Fruit fly (Drosophila melanogaster): ENCODE results near the gene Jupiter.
A peak's percentile ranks its signal among the peaks of the same experiment; 100 is the strongest.

The Jupiter gene

DNA sequence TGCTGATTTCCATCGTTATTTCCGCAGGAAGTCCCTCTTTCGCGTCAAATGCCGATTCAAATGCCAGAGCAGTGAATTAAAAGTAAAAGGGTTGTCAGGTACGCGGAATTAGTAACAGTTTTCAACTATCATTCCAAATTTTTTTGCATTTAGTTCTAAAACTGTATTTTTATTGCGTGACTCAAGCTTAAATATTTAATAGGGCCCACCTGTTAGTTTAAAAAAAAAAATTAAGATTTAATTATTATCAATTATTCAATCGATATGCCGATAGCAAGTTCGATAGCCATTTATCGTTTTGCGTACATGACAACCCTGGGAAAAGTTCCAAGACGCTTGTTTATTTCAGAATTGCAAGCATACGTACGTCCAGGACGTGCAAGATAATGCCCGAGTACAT, 3.3 kb upstream of the Jupiter start, which contains the start of gene CG14711:
Gene CG14711 (plus strand): TSS at position 315 of the 400 bp plus-strand sequence.
- peak; percentile 80 for TF ChIP-seq sv (GFP tag; optimal IDR thresholded peaks at IDR 0.05)
- TF ChIP-seq Mio (GFP tag; optimal IDR thresholded peaks at IDR 0.05): no peak
- no peak for TF ChIP-seq dl (GFP tag; optimal IDR thresholded peaks at IDR 0.05; ENCODE audit: insufficient read depth in 1 of 2, partially characterized antibody in 2 of 2)
- no peak for TF ChIP-seq CG32264 (GFP tag; optimal IDR thresholded peaks at IDR 0.05)
- TF ChIP-seq Myc (optimal IDR thresholded peaks at IDR 0.05): no peak
- peak; percentile 84 for TF ChIP-seq HLH106 (tag; optimal IDR thresholded peaks at IDR 0.05)
- peak; percentile 63 for TF ChIP-seq Hr83 (GFP tag; optimal IDR thresholded peaks at IDR 0.05; ENCODE audit: poor library complexity, severe bottlenecking)
- TF ChIP-seq GATAd (GFP tag; optimal IDR thresholded peaks at IDR 0.05): no peak
- TF ChIP-seq ey (GFP tag; optimal IDR thresholded peaks at IDR 0.05): peak; percentile 73
- no peak for TF ChIP-seq pan (optimal IDR thresholded peaks at IDR 0.05)
- no peak for TF ChIP-seq Dfd (GFP tag; optimal IDR thresholded peaks at IDR 0.05)
- no peak for TF ChIP-seq jim (GFP tag; optimal IDR thresholded peaks at IDR 0.05)
- TF ChIP-seq woc (GFP tag; optimal IDR thresholded peaks at IDR 0.05): no peak
- peak; percentile 76 for TF ChIP-seq OdsH (GFP tag; optimal IDR thresholded peaks at IDR 0.05)
- no peak for TF ChIP-seq fru (GFP tag; optimal IDR thresholded peaks at IDR 0.05)
- no peak for TF ChIP-seq rgr (GFP tag; optimal IDR thresholded peaks at IDR 0.05)
- peak; percentile 76 for TF ChIP-seq psq (GFP tag; optimal IDR thresholded peaks at IDR 0.05)
- TF ChIP-seq Hr78 (GFP tag; optimal IDR thresholded peaks at IDR 0.05): no peak
- no peak for TF ChIP-seq N (GFP tag; optimal IDR thresholded peaks at IDR 0.05)
- TF ChIP-seq tai (GFP tag; optimal IDR thresholded peaks at IDR 0.05): no peak
- peak; percentile 83 for TF ChIP-seq Sp1 (GFP tag; optimal IDR thresholded peaks at IDR 0.05)
- TF ChIP-seq dmrt93B (GFP tag; optimal IDR thresholded peaks at IDR 0.05): no peak
- TF ChIP-seq brk (GFP tag; optimal IDR thresholded peaks at IDR 0.05): no peak
- no peak for TF ChIP-seq h (GFP tag; optimal IDR thresholded peaks at IDR 0.05)
- TF ChIP-seq Dif (GFP tag; optimal IDR thresholded peaks at IDR 0.05; ENCODE audit: partially characterized antibody): no peak
- TF ChIP-seq CG9705 (GFP tag; optimal IDR thresholded peaks at IDR 0.05): peak; percentile 78
- TF ChIP-seq Hnf4 (GFP tag; optimal IDR thresholded peaks at IDR 0.05): no peak
- no peak for TF ChIP-seq Jra (GFP tag; optimal IDR thresholded peaks at IDR 0.05)
- TF ChIP-seq dsf (GFP tag; optimal IDR thresholded peaks at IDR 0.05; ENCODE audit: borderline replicate concordance): peak; percentile 64
- TF ChIP-seq sage (GFP tag; optimal IDR thresholded peaks at IDR 0.05): no peak
- no peak for TF ChIP-seq Rel (GFP tag; optimal IDR thresholded peaks at IDR 0.05)
- peak; percentile 93 for TF ChIP-seq Rel (tag; optimal IDR thresholded peaks at IDR 0.05)
- no peak for TF ChIP-seq Abd-B (GFP tag; optimal IDR thresholded peaks at IDR 0.05)
- no peak for TF ChIP-seq lola (GFP tag; optimal IDR thresholded peaks at IDR 0.05)
- no peak for TF ChIP-seq CrebA (GFP tag; optimal IDR thresholded peaks at IDR 0.05; ENCODE audit: borderline replicate concordance)
- no peak for TF ChIP-seq Vsx2 (GFP tag; optimal IDR thresholded peaks at IDR 0.05; ENCODE audit: partially characterized antibody)
- peak in 1 of 2 experiments; percentile 89 for TF ChIP-seq foxo (GFP tag; optimal IDR thresholded peaks at IDR 0.05)
- no peak for TF ChIP-seq usp (GFP tag; optimal IDR thresholded peaks at IDR 0.05)
- TF ChIP-seq br (GFP tag; optimal IDR thresholded peaks at IDR 0.05): no peak

DNA sequence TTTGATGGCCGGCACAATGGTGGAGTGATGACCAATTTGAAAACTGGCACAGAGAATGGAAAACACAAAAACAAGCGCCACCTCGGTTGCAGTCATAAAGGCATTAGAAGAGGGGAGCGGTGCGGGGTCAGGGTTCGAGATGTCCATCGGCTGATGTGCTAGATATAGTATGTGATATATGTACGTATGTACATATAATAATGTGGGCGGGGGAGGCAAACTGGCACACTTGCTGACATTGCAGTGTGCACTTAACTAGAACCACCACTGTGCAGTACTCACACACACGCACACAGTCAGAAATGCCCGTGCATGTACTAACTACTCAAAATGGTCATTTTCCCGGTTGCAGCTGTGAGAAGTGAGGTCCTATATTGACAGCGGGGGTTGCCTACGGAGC, 827 bp downstream of the Jupiter start:
- TF ChIP-seq Hr78 (GFP tag; optimal IDR thresholded peaks at IDR 0.05): no peak
- TF ChIP-seq Vsx2 (GFP tag; optimal IDR thresholded peaks at IDR 0.05; ENCODE audit: partially characterized antibody): no peak
- no peak for TF ChIP-seq CG9705 (GFP tag; optimal IDR thresholded peaks at IDR 0.05)
- TF ChIP-seq pan (optimal IDR thresholded peaks at IDR 0.05): no peak
- no peak for TF ChIP-seq woc (GFP tag; optimal IDR thresholded peaks at IDR 0.05)
- no peak for TF ChIP-seq dsf (GFP tag; optimal IDR thresholded peaks at IDR 0.05; ENCODE audit: borderline replicate concordance)
- TF ChIP-seq lola (GFP tag; optimal IDR thresholded peaks at IDR 0.05): no peak
- no peak for TF ChIP-seq CrebA (GFP tag; optimal IDR thresholded peaks at IDR 0.05; ENCODE audit: borderline replicate concordance)
- TF ChIP-seq brk (GFP tag; optimal IDR thresholded peaks at IDR 0.05): no peak
- TF ChIP-seq Mio (GFP tag; optimal IDR thresholded peaks at IDR 0.05): no peak
- no peak for TF ChIP-seq GATAd (GFP tag; optimal IDR thresholded peaks at IDR 0.05)
- TF ChIP-seq OdsH (GFP tag; optimal IDR thresholded peaks at IDR 0.05): no peak
- TF ChIP-seq jim (GFP tag; optimal IDR thresholded peaks at IDR 0.05): no peak
- TF ChIP-seq dl (GFP tag; optimal IDR thresholded peaks at IDR 0.05; ENCODE audit: insufficient read depth in 1 of 2, partially characterized antibody in 2 of 2): no peak
- TF ChIP-seq CG32264 (GFP tag; optimal IDR thresholded peaks at IDR 0.05): no peak
- TF ChIP-seq Hnf4 (GFP tag; optimal IDR thresholded peaks at IDR 0.05): no peak
- no peak for TF ChIP-seq sv (GFP tag; optimal IDR thresholded peaks at IDR 0.05)
- no peak for TF ChIP-seq Myc (optimal IDR thresholded peaks at IDR 0.05)

Data from whole organism, wandering third instar larva.